Worm (Caenorhabditis elegans): ENCODE results near the gene T12C9.7.

DNA sequence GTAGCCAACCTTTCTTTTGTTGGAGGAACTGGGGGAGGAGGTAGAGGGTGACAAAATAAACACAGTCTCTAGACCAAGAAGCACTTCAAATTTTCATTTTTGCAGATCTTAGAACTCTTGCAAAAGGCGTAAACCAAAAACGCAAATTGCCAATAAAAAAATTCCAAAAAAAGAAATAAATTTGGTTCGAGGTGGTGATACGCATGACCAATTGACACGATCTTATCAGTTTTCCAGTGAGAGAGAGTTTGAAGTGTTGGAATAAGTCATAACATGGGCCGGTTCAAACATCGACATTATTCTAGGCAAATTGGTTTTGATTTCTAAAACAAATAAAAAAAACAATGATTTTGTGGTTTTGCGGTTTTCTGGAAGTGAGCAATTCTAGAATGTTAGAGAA, 35.1 kb upstream of the T12C9.7 start:
- no peak for TF ChIP-seq him-1 (tag; optimal IDR thresholded peaks at IDR 0.05)
- no peak for TF ChIP-seq dao-5 (tag; optimal IDR thresholded peaks at IDR 0.05)
